Worm (Caenorhabditis elegans): ENCODE data around the gene C25F9.4.

DNA sequence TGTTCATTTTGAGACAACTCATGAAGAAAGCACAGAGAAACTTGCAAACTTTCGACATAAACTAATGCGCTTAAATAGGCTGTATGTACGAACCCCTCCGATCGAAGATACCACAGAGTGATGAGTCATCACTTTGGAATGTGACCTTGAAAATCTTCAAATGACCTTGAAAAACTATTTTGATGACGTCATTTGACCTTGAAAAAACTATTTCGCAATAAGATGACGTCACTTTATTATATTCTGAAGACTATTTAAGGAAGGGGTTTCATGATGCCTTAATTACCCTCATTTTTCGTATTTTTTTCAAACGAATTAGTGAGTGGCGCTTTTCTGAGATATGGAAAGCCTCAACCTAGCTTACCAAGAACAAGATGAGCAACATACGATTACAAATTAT, 4.8 kb upstream of the C25F9.4 start, which contains the start of gene C25F9.2:
- no peak for TF ChIP-seq klf-2 (GFP tag; conservative IDR thresholded peaks at IDR 0.05)
- TF ChIP-seq med-1 (GFP tag; optimal IDR thresholded peaks at IDR 0.05; ENCODE audit: insufficient read depth) = no peak
- no peak for TF ChIP-seq flt-1 (GFP tag; IDR thresholded peaks at IDR 0.05)
- TF ChIP-seq cog-1 (tag; optimal IDR thresholded peaks at IDR 0.05) = no peak
- TF ChIP-seq ztf-29 (GFP tag; IDR thresholded peaks at IDR 0.05) = no peak
